Fruit fly (Drosophila melanogaster): ENCODE data around the gene Sirup.

DNA sequence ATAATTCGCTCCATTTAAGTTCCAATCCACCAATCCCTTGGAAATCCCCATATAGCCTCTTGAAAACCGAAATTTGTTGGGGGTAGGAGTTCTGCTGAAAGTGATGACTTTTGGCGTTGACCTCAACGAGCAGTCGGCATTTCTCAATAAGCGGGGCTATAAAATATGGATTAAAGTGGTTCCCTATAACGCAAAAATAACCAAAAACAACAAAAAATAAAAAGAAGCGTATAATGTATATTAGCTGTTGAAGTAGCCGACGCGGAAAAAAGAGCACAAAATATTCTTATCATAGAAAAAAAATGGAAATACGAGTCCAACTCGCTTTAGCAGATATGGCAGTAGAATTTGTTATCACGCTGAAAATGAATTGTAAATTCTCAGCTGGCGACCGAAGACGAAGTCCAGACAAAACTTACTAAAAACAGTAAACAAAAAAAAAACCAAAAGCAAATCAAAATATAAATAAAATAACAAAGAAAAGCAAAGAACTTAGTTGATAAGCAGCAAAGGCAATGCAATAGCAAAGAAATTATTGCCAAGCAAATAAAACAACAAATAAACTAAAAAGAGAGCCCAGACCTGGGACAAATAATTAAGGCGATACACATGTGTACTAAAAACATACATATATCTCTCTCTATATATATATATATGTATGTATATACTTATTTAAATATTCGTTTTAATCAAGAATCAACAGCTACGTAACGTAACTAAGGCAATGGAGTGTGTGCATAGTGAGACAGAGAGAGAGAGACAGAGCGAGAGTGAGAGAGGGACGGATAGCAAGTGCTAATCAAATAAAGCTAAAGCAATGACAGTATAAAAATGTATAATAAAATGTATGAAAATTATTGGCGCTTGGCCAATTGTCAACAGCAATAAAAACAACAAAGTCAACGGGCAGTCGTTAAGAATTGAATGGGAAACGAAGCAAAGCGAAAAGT lies 37.8 kb upstream of the Sirup start:
- TF ChIP-seq CG6854 (GFP tag; optimal IDR thresholded peaks at IDR 0.05) (no peak), Eip75B (GFP tag; optimal IDR thresholded peaks at IDR 0.05) (no peak), CG3032 (tag; optimal IDR thresholded peaks at IDR 0.05) (peak; percentile 15), CG16779 (tag; optimal IDR thresholded peaks at IDR 0.05) (peak; percentile 75), Sox15 (GFP tag; optimal IDR thresholded peaks at IDR 0.05) (no peak), achi (GFP tag; optimal IDR thresholded peaks at IDR 0.05) (peak; percentile 8), CG15336 (GFP tag; IDR thresholded peaks at IDR 0.05) (peak; percentile 45; the same call in 1 of the 2 replicates), Gug (GFP tag; IDR thresholded peaks at IDR 0.05) (no peak), CG11902 (GFP tag; optimal IDR thresholded peaks at IDR 0.05) (no peak), CG8319 (GFP tag; optimal IDR thresholded peaks at IDR 0.05) (no peak), svp (GFP tag) (peak; percentile 63)
